Worm (Caenorhabditis elegans): Measurements from ENCODE around the gene prdx-2.
A peak's percentile ranks its signal among the peaks of the same experiment; 100 is the strongest.

Gene prdx-2

ce11 chrII:5389831-5390323 is 11.9 kb downstream of the prdx-2 start, which contains the start of gene ndx-6 (continued):
- TF ChIP-seq nhr-6 (tag; optimal IDR thresholded peaks at IDR 0.05) (peak; percentile 79), Y55F3AM.14 (GFP tag; optimal IDR thresholded peaks at IDR 0.05) (no peak)

ce11 chrII:5391447-5391846 is 13.5 kb downstream of the prdx-2 start:
- TF ChIP-seq elt-1 (tag; optimal IDR thresholded peaks at IDR 0.05) = no peak
- no peak for TF ChIP-seq sma-3 (GFP tag; optimal IDR thresholded peaks at IDR 0.05)
- TF ChIP-seq dmd-4 (tag; optimal IDR thresholded peaks at IDR 0.05) = no peak
- TF ChIP-seq lin-13 (GFP tag; optimal IDR thresholded peaks at IDR 0.05) = no peak
- TF ChIP-seq sma-9 (GFP tag; optimal IDR thresholded peaks at IDR 0.05) = no peak
- TF ChIP-seq sma-9 (tag; optimal IDR thresholded peaks at IDR 0.05) = no peak
- no peak for TF ChIP-seq Y55F3AM.14 (GFP tag; optimal IDR thresholded peaks at IDR 0.05)
- no peak for TF ChIP-seq nhr-11 (tag; optimal IDR thresholded peaks at IDR 0.05)
- no peak for TF ChIP-seq nhr-237 (tag; optimal IDR thresholded peaks at IDR 0.05)
- no peak for TF ChIP-seq ztf-1 (GFP tag; conservative IDR thresholded peaks at IDR 0.05)
- TF ChIP-seq ama-1 (optimal IDR thresholded peaks at IDR 0.05) = no peak
- no peak for TF ChIP-seq F13H6.1 (tag; optimal IDR thresholded peaks at IDR 0.05)
- TF ChIP-seq alr-1 (tag; optimal IDR thresholded peaks at IDR 0.05) = no peak
- TF ChIP-seq ceh-82 (tag; optimal IDR thresholded peaks at IDR 0.05) = no peak

- TF ChIP-seq Y55F3AM.14 (GFP tag; optimal IDR thresholded peaks at IDR 0.05) (no peak), fos-1 (tag; optimal IDR thresholded peaks at IDR 0.05) (no peak), mbf-1 (tag; optimal IDR thresholded peaks at IDR 0.05) (no peak), blmp-1 (tag; optimal IDR thresholded peaks at IDR 0.05; ENCODE audit: insufficient read depth) (no peak), sem-4 (tag; optimal IDR thresholded peaks at IDR 0.05) (no peak), nhr-25 (tag; optimal IDR thresholded peaks at IDR 0.05) (no peak), C34F6.9 (tag; optimal IDR thresholded peaks at IDR 0.05) (no peak), nhr-237 (tag; optimal IDR thresholded peaks at IDR 0.05) (no peak), sma-9 (GFP tag; optimal IDR thresholded peaks at IDR 0.05) (no peak), sma-9 (tag; optimal IDR thresholded peaks at IDR 0.05) (no peak), unc-55 (GFP tag; optimal IDR thresholded peaks at IDR 0.05) (no peak), unc-62 (GFP tag; optimal IDR thresholded peaks at IDR 0.05) (no peak), peb-1 (tag; optimal IDR thresholded peaks at IDR 0.05) (no peak), ztf-1 (GFP tag; conservative IDR thresholded peaks at IDR 0.05) (no peak), skn-1 (tag; optimal IDR thresholded peaks at IDR 0.05) (no peak)
Observed at ce11 chrII:5393090-5393489, 15.1 kb downstream of the prdx-2 start, which contains the start of gene brap-2. Gene brap-2, minus strand, starts transcription at chrII:5393190.

ce11 chrII:5395594-5395993 is 17.6 kb downstream of the prdx-2 start, which contains the start of gene pink-1:
Gene pink-1, minus strand, starts transcription at chrII:5395694.
- TF ChIP-seq nhr-129 (tag; optimal IDR thresholded peaks at IDR 0.05) = no peak
- TF ChIP-seq R02D3.7 (tag; optimal IDR thresholded peaks at IDR 0.05) = no peak
- TF ChIP-seq peb-1 (tag; optimal IDR thresholded peaks at IDR 0.05) = no peak
- TF ChIP-seq nhr-237 (tag; optimal IDR thresholded peaks at IDR 0.05) = no peak
- no peak for TF ChIP-seq ztf-1 (GFP tag; conservative IDR thresholded peaks at IDR 0.05)
- no peak for TF ChIP-seq F13H6.1 (tag; optimal IDR thresholded peaks at IDR 0.05)
- TF ChIP-seq lin-39 (tag; optimal IDR thresholded peaks at IDR 0.05) = no peak
- no peak for TF ChIP-seq unc-39 (tag; optimal IDR thresholded peaks at IDR 0.05)
- no peak for TF ChIP-seq C34F6.9 (tag; optimal IDR thresholded peaks at IDR 0.05)
- no peak for TF ChIP-seq fos-1 (tag; optimal IDR thresholded peaks at IDR 0.05)
- TF ChIP-seq alr-1 (tag; optimal IDR thresholded peaks at IDR 0.05) = no peak
- no peak for TF ChIP-seq nhr-6 (tag; optimal IDR thresholded peaks at IDR 0.05)
- no peak for TF ChIP-seq unc-55 (GFP tag; optimal IDR thresholded peaks at IDR 0.05)

- TF ChIP-seq nhr-11 (tag; optimal IDR thresholded peaks at IDR 0.05) = no peak
- no peak for TF ChIP-seq zag-1 (tag; optimal IDR thresholded peaks at IDR 0.05)
- no peak for TF ChIP-seq nhr-6 (tag; optimal IDR thresholded peaks at IDR 0.05)
- no peak for TF ChIP-seq ztf-4 (tag; optimal IDR thresholded peaks at IDR 0.05)
- TF ChIP-seq nhr-77 (tag; optimal IDR thresholded peaks at IDR 0.05) = no peak
- no peak for TF ChIP-seq peb-1 (tag; optimal IDR thresholded peaks at IDR 0.05)
- no peak for TF ChIP-seq nhr-129 (tag; optimal IDR thresholded peaks at IDR 0.05)
Observed at ce11 chrII:5398779-5399178, 20.8 kb downstream of the prdx-2 start, which contains the start of gene fbxl-3. Gene fbxl-3, minus strand, starts transcription at chrII:5398902.

ce11 chrII:5399201-5399600 is 21.2 kb downstream of the prdx-2 start, which contains the start of gene mog-5:
Gene mog-5, plus strand, starts transcription at chrII:5399538.
- TF ChIP-seq nhr-129 (tag; optimal IDR thresholded peaks at IDR 0.05) (no peak), gmeb-1 (tag; optimal IDR thresholded peaks at IDR 0.05) (peak; percentile 57), unc-55 (GFP tag; optimal IDR thresholded peaks at IDR 0.05) (peak; percentile 45), C34F6.9 (tag; optimal IDR thresholded peaks at IDR 0.05) (peak; percentile 8), sem-4 (tag; optimal IDR thresholded peaks at IDR 0.05) (peak; percentile 12)

Data from whole organism, L2 larva.